Worm (Caenorhabditis elegans): Measurements from ENCODE around the gene srw-15.

The srw-15 gene

ce11 chrV:15226206-15226605, 4.1 kb upstream of the srw-15 start:
- TF ChIP-seq tbx-8 (GFP tag; optimal IDR thresholded peaks at IDR 0.05) (no peak), nhr-12 (tag; optimal IDR thresholded peaks at IDR 0.05) (no peak), elt-3 (tag; optimal IDR thresholded peaks at IDR 0.05) (no peak)

ce11 chrV:15232200-15232599, 1.9 kb downstream of the srw-15 start, which contains the start of gene srw-13:
Gene srw-13 (plus strand): TSS chrV:15232500.
- TF ChIP-seq snpc-4 (tag; optimal IDR thresholded peaks at IDR 0.05) (no peak), zip-8 (tag; optimal IDR thresholded peaks at IDR 0.05) (no peak), unc-39 (tag; optimal IDR thresholded peaks at IDR 0.05) (no peak), pha-4 (tag; optimal IDR thresholded peaks at IDR 0.05) (no peak), bed-3 (GFP tag; optimal IDR thresholded peaks at IDR 0.05) (no peak), lsy-2 (tag; optimal IDR thresholded peaks at IDR 0.05) (no peak), M03D4.4 (tag; optimal IDR thresholded peaks at IDR 0.05) (no peak), elt-1 (tag; optimal IDR thresholded peaks at IDR 0.05; ENCODE audit: borderline replicate concordance, insufficient read depth) (no peak)

- TF ChIP-seq nhr-237 (tag; optimal IDR thresholded peaks at IDR 0.05) (no peak), blmp-1 (tag; optimal IDR thresholded peaks at IDR 0.05) (no peak), zip-8 (tag; optimal IDR thresholded peaks at IDR 0.05) (no peak), ham-2 (GFP tag; optimal IDR thresholded peaks at IDR 0.05) (no peak), ceh-83 (GFP tag; optimal IDR thresholded peaks at IDR 0.05) (no peak), cnd-1 (tag; optimal IDR thresholded peaks at IDR 0.05) (no peak), mab-5 (tag; optimal IDR thresholded peaks at IDR 0.05) (no peak), ceh-39 (tag; optimal IDR thresholded peaks at IDR 0.05) (no peak), ztf-11 (tag; optimal IDR thresholded peaks at IDR 0.05) (no peak), tbx-8 (GFP tag; optimal IDR thresholded peaks at IDR 0.05) (no peak), snpc-4 (tag; optimal IDR thresholded peaks at IDR 0.05) (no peak), nhr-28 (tag; optimal IDR thresholded peaks at IDR 0.05) (no peak), lin-13 (tag; optimal IDR thresholded peaks at IDR 0.05) (no peak), unc-120 (tag; optimal IDR thresholded peaks at IDR 0.05; ENCODE audit: poor library complexity, severe bottlenecking) (no peak), sptf-1 (tag; optimal IDR thresholded peaks at IDR 0.05) (no peak), unc-62 (GFP tag; optimal IDR thresholded peaks at IDR 0.05) (no peak), lin-32 (GFP tag; optimal IDR thresholded peaks at IDR 0.05) (no peak), flh-1 (GFP tag; optimal IDR thresholded peaks at IDR 0.05) (no peak), bed-3 (GFP tag; optimal IDR thresholded peaks at IDR 0.05) (no peak), unc-39 (tag; optimal IDR thresholded peaks at IDR 0.05) (no peak)
Measured at ce11 chrV:15235661-15236060, 5.3 kb downstream of the srw-15 start, which contains the start of gene nhr-164. Gene nhr-164 (minus strand): TSS chrV:15235761.

- TF ChIP-seq ceh-43 (GFP tag; optimal IDR thresholded peaks at IDR 0.05) (no peak), hlh-1 (tag; optimal IDR thresholded peaks at IDR 0.05) (no peak)
Measured at ce11 chrV:15238552-15238951, 8.2 kb downstream of the srw-15 start, which contains the start of gene srw-12. Gene srw-12 (minus strand): TSS chrV:15238652.

- no peak for TF ChIP-seq ham-2 (GFP tag; optimal IDR thresholded peaks at IDR 0.05)
Measured at ce11 chrV:15240215-15240614, 9.9 kb downstream of the srw-15 start, which contains the start of gene srw-11. Gene srw-11 (minus strand): TSS chrV:15240315.

ce11 chrV:15241259-15241658, 10.9 kb downstream of the srw-15 start, which contains the start of gene chil-12:
Gene chil-12 (plus strand): TSS chrV:15241559.
- no peak for TF ChIP-seq unc-62 (GFP tag; optimal IDR thresholded peaks at IDR 0.05)
- TF ChIP-seq pha-4 (tag; optimal IDR thresholded peaks at IDR 0.05) = no peak
- no peak for TF ChIP-seq ceh-83 (GFP tag; optimal IDR thresholded peaks at IDR 0.05)

ce11 chrV:15244456-15244855, 14.1 kb downstream of the srw-15 start, which contains the start of gene kin-30:
Gene kin-30 (plus strand): TSS chrV:15244756.
- TF ChIP-seq mls-2 (tag; optimal IDR thresholded peaks at IDR 0.05) (no peak), nhr-237 (tag; optimal IDR thresholded peaks at IDR 0.05) (no peak), mab-5 (tag; optimal IDR thresholded peaks at IDR 0.05) (no peak), elt-1 (tag; optimal IDR thresholded peaks at IDR 0.05; ENCODE audit: borderline replicate concordance, insufficient read depth) (no peak), unc-39 (tag; optimal IDR thresholded peaks at IDR 0.05) (no peak), hlh-1 (tag; optimal IDR thresholded peaks at IDR 0.05) (no peak), unc-120 (tag; optimal IDR thresholded peaks at IDR 0.05; ENCODE audit: poor library complexity, severe bottlenecking) (no peak), nhr-2 (tag; optimal IDR thresholded peaks at IDR 0.05) (no peak), flh-1 (GFP tag; optimal IDR thresholded peaks at IDR 0.05) (no peak), zip-8 (tag; optimal IDR thresholded peaks at IDR 0.05) (no peak), lin-32 (GFP tag; optimal IDR thresholded peaks at IDR 0.05) (no peak), nhr-28 (tag; optimal IDR thresholded peaks at IDR 0.05) (no peak), pha-4 (tag; optimal IDR thresholded peaks at IDR 0.05) (no peak), sptf-1 (tag; optimal IDR thresholded peaks at IDR 0.05) (no peak), ceh-39 (tag; optimal IDR thresholded peaks at IDR 0.05) (no peak), unc-62 (GFP tag; optimal IDR thresholded peaks at IDR 0.05) (no peak), nhr-76 (tag; optimal IDR thresholded peaks at IDR 0.05) (no peak), ztf-11 (tag; optimal IDR thresholded peaks at IDR 0.05) (no peak), cnd-1 (tag; optimal IDR thresholded peaks at IDR 0.05) (no peak)
